Worm (Caenorhabditis elegans): ENCODE data around the gene F55F10.3.

DNA sequence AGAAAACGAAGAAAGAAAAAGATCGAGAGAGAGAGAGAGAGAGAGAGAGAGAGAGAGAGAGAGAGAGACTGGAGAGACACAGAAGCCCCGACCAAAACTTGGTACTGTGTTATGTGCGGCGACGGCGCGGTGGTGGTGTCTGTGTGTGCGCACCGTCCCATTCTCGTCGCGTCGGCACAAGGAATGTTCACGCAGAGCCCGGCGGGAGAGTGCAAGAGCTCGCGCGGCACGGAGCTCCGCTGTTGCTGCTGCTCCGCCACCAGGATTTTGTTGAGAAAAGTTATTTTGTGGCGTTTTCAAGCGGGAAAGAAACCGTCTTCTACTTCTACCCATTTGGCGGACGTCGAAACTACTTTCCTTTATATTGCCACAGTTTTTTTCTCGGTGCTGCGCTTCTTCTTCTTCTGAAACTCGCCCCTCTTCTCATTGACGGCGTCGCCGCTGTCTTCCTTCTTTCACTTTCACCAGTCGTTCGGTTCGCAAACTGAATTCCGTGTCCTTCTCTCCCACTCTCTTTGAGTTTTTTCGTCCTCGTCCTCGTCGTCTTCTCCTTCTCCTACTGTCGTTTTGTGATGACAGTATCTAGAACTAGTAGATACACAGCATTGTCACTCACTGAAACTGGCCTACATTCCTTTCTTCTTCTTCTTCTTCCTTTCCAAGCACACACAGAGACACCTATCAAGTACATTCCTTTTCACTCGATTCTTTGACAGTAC lies 39.8 kb downstream of the F55F10.3 start:
- TF ChIP-seq ama-1 (optimal IDR thresholded peaks at IDR 0.05): no peak
- no peak for TF ChIP-seq flt-1 (GFP tag; IDR thresholded peaks at IDR 0.05)
- no peak for TF ChIP-seq ets-7 (tag; optimal IDR thresholded peaks at IDR 0.05)
- no peak for TF ChIP-seq tbx-37 (GFP tag; conservative IDR thresholded peaks at IDR 0.05)
- no peak for TF ChIP-seq tbx-11 (GFP tag; IDR thresholded peaks at IDR 0.05)
- peak; percentile 23; the same call in 1 of the 2 replicates for TF ChIP-seq pes-1 (GFP tag; IDR thresholded peaks at IDR 0.05)
- TF ChIP-seq hnd-1 (tag; optimal IDR thresholded peaks at IDR 0.05): no peak
- TF ChIP-seq hmbx-1 (tag; optimal IDR thresholded peaks at IDR 0.05): no peak

Measured in whole organism, early embryonic.